Worm (Caenorhabditis elegans) whole organism, L4 larva: Measurements from ENCODE around the gene ZC116.5.

Experiments used
- D1046.2 ChIP-seq: fragments of 200-800 bp; sonication (Bioruptor generic); IDR thresholded peaks from 2 replicates; pipeline ENCODE4 v1.3.6; 2022; ENCODE audit warnings: missing genetic modification characterization, missing compliant biosample characterization
- Y48G9A.11 ChIP-seq: fragments of 200-800 bp; sonication (Bioruptor generic); IDR thresholded peaks from 2 replicates; pipeline ENCODE4 v1.3.6; 2022; ENCODE audit warnings: missing genetic modification reagents, missing genetic modification characterization, missing compliant biosample characterization
- dmd-9 ChIP-seq: fragments of 200-800 bp; sonication (Bioruptor generic); IDR thresholded peaks from 2 replicates; pipeline ENCODE4 v1.3.6; 2022; ENCODE audit warnings: missing genetic modification reagents, missing genetic modification characterization, missing compliant biosample characterization
- lin-13 ChIP-seq: fragments of 150-350 bp; optimal IDR thresholded peaks from 2 replicates; lab custom pipeline; 2014; ENCODE audit warnings: missing biosample characterization, missing genetic modification reagents, missing genetic modification characterization
- mdt-29 ChIP-seq: fragments of 200-800 bp; sonication (Bioruptor generic); IDR thresholded peaks from 2 replicates; pipeline ENCODE4 v1.3.6; 2022; ENCODE audit warnings: missing genetic modification reagents, missing genetic modification characterization, missing compliant biosample characterization
- mep-1 ChIP-seq: fragments of 150-350 bp; sonication (generic microtip); optimal IDR thresholded peaks from 3 replicates; lab custom pipeline; 2014; ENCODE audit warnings: missing biosample characterization, missing genetic modification characterization
- nhr-76 ChIP-seq: fragments of 150-350 bp; optimal IDR thresholded peaks from 2 replicates; lab custom pipeline; 2014; ENCODE audit warnings: missing biosample characterization, missing genetic modification characterization
- unc-130 ChIP-seq: sonication (generic microtip); optimal IDR thresholded peaks from 2 replicates; lab custom pipeline; 2016; ENCODE audit warnings: missing genetic modification reagents, missing genetic modification characterization, missing compliant biosample characterization

DNA sequence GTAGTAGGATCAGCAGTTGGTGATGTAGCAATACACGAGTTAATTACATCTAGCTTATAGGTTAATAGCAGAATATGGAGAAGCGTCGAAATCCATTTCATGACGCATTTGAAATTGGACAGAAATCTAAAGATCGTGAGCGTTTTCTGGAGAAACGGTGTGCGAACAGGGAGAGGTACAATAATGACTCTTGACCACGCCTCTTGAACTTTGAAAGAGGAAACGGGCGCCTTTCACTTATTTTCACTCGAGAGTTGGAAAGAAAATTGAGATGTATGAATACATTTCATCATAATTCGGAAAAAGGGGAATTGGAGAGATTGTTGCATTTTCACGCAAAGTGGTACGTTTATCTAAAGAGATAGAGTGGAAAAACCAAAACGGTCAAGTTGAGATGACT, 21.0 kb upstream of the ZC116.5 start, which contains the start of gene F56H9.6:
- no peak for TF ChIP-seq mdt-29 (GFP tag; lab: Robert Waterston, UW)
- TF ChIP-seq Y48G9A.11 (GFP tag; lab: Robert Waterston, UW) = no peak
- TF ChIP-seq D1046.2 (GFP tag; lab: Robert Waterston, UW) = no peak
- TF ChIP-seq mep-1 = no peak
- TF ChIP-seq dmd-9 (GFP tag; lab: Robert Waterston, UW) = no peak
- TF ChIP-seq nhr-76 (tag; lab: Kevin White, UChicago) = no peak
- TF ChIP-seq unc-130 (GFP tag; lab: Kevin White, UChicago) = no peak
- no peak for TF ChIP-seq lin-13 (GFP tag; lab: Kevin White, UChicago)
